Worm (Caenorhabditis elegans): ENCODE results near the gene C43G2.3.

Gene C43G2.3

ce11 chrIV:6575959-6576727 is 1.9 kb upstream of the C43G2.3 start:
- TF ChIP-seq ama-1 (optimal IDR thresholded peaks at IDR 0.05), result no peak
- peak; percentile 74 for TF ChIP-seq pha-4 (tag; optimal IDR thresholded peaks at IDR 0.05)

- TF ChIP-seq pqm-1 (tag; optimal IDR thresholded peaks at IDR 0.05) (peak; percentile 50), eor-1 (tag; optimal IDR thresholded peaks at IDR 0.05) (no peak), lin-15B (tag; optimal IDR thresholded peaks at IDR 0.05) (peak; percentile 30), nhr-43 (tag; optimal IDR thresholded peaks at IDR 0.05; ENCODE audit: poor library complexity, severe bottlenecking) (peak; percentile 43), ceh-82 (tag; optimal IDR thresholded peaks at IDR 0.05) (no peak), jun-1 (tag; optimal IDR thresholded peaks at IDR 0.05) (peak; percentile 17), fos-1 (tag; optimal IDR thresholded peaks at IDR 0.05) (no peak), nhr-28 (tag; optimal IDR thresholded peaks at IDR 0.05) (no peak), elt-2 (tag; optimal IDR thresholded peaks at IDR 0.05) (peak; percentile 53), ceh-28 (tag; optimal IDR thresholded peaks at IDR 0.05) (peak; percentile 3), skn-1 (tag; optimal IDR thresholded peaks at IDR 0.05) (no peak), hmg-11 (tag; optimal IDR thresholded peaks at IDR 0.05) (peak; percentile 58), nfya-1 (tag; optimal IDR thresholded peaks at IDR 0.05; ENCODE audit: insufficient read depth) (peak; percentile 59), lsy-12 (tag; optimal IDR thresholded peaks at IDR 0.05) (peak; percentile 11), daf-12 (tag; optimal IDR thresholded peaks at IDR 0.05) (no peak), nhr-11 (tag; optimal IDR thresholded peaks at IDR 0.05) (no peak), elt-1 (tag; optimal IDR thresholded peaks at IDR 0.05) (no peak), pha-4 (tag; optimal IDR thresholded peaks at IDR 0.05) (peak; percentile 80), nhr-23 (tag; optimal IDR thresholded peaks at IDR 0.05) (peak; percentile 76), fkh-2 (tag; optimal IDR thresholded peaks at IDR 0.05) (no peak), ceh-9 (tag; optimal IDR thresholded peaks at IDR 0.05) (no peak), R02D3.7 (tag; optimal IDR thresholded peaks at IDR 0.05) (peak; percentile 12), lin-39 (tag; optimal IDR thresholded peaks at IDR 0.05) (no peak), nhr-25 (tag; optimal IDR thresholded peaks at IDR 0.05) (peak; percentile 81), ama-1 (optimal IDR thresholded peaks at IDR 0.05) (no peak)
Measured at ce11 chrIV:6576728-6577101, 1.3 kb upstream of the C43G2.3 start.

- TF ChIP-seq snpc-4 (tag; optimal IDR thresholded peaks at IDR 0.05) (no peak), eor-1 (tag; optimal IDR thresholded peaks at IDR 0.05) (no peak), elt-2 (tag; optimal IDR thresholded peaks at IDR 0.05) (no peak), nhr-77 (tag; optimal IDR thresholded peaks at IDR 0.05) (no peak), ceh-82 (tag; optimal IDR thresholded peaks at IDR 0.05) (no peak), hmg-11 (tag; optimal IDR thresholded peaks at IDR 0.05) (no peak), zag-1 (tag; optimal IDR thresholded peaks at IDR 0.05) (no peak), ceh-9 (tag; optimal IDR thresholded peaks at IDR 0.05) (no peak), sea-2 (GFP tag; optimal IDR thresholded peaks at IDR 0.05) (no peak), skn-1 (tag; optimal IDR thresholded peaks at IDR 0.05) (no peak), nhr-43 (tag; optimal IDR thresholded peaks at IDR 0.05; ENCODE audit: poor library complexity, severe bottlenecking) (no peak), ztf-4 (tag; optimal IDR thresholded peaks at IDR 0.05) (no peak), ama-1 (optimal IDR thresholded peaks at IDR 0.05) (no peak), nhr-28 (tag; optimal IDR thresholded peaks at IDR 0.05) (no peak), nhr-11 (tag; optimal IDR thresholded peaks at IDR 0.05) (no peak)
Measured at ce11 chrIV:6581658-6582057, 3.6 kb downstream of the C43G2.3 start.

ce11 chrIV:6582604-6583003 is 4.6 kb downstream of the C43G2.3 start, which contains the start of gene odr-8:
odr-8 (minus strand) TSS chrIV:6582704.
- TF ChIP-seq elt-1 (tag; optimal IDR thresholded peaks at IDR 0.05) (no peak), pha-4 (tag; optimal IDR thresholded peaks at IDR 0.05) (no peak), ztf-11 (tag; optimal IDR thresholded peaks at IDR 0.05) (no peak), nhr-67 (tag; optimal IDR thresholded peaks at IDR 0.05) (no peak), mml-1 (tag; optimal IDR thresholded peaks at IDR 0.05) (no peak), pqm-1 (tag; optimal IDR thresholded peaks at IDR 0.05) (no peak)

- TF ChIP-seq unc-62 (GFP tag; optimal IDR thresholded peaks at IDR 0.05) (no peak), egl-27 (tag; optimal IDR thresholded peaks at IDR 0.05) (no peak), fkh-10 (GFP tag; optimal IDR thresholded peaks at IDR 0.05) (peak; percentile 44), daf-12 (tag; optimal IDR thresholded peaks at IDR 0.05) (no peak), nhr-237 (tag; optimal IDR thresholded peaks at IDR 0.05) (no peak), ztf-11 (tag; optimal IDR thresholded peaks at IDR 0.05) (no peak), pqm-1 (tag; optimal IDR thresholded peaks at IDR 0.05) (peak; percentile 62), zag-1 (tag; optimal IDR thresholded peaks at IDR 0.05) (no peak), snpc-4 (tag; optimal IDR thresholded peaks at IDR 0.05) (peak; percentile 82), jun-1 (tag; optimal IDR thresholded peaks at IDR 0.05) (peak; percentile 34), fkh-2 (tag; optimal IDR thresholded peaks at IDR 0.05) (no peak), egl-5 (tag; optimal IDR thresholded peaks at IDR 0.05) (peak; percentile 71), eor-1 (tag; optimal IDR thresholded peaks at IDR 0.05) (no peak), mml-1 (tag; optimal IDR thresholded peaks at IDR 0.05) (no peak), nhr-12 (tag; optimal IDR thresholded peaks at IDR 0.05) (no peak), nhr-11 (tag; optimal IDR thresholded peaks at IDR 0.05) (no peak), elt-1 (tag; optimal IDR thresholded peaks at IDR 0.05) (no peak), ama-1 (optimal IDR thresholded peaks at IDR 0.05) (no peak), elt-3 (tag; optimal IDR thresholded peaks at IDR 0.05) (no peak), sea-2 (GFP tag; optimal IDR thresholded peaks at IDR 0.05) (no peak), nhr-23 (tag; optimal IDR thresholded peaks at IDR 0.05) (peak; percentile 85), nhr-76 (tag; optimal IDR thresholded peaks at IDR 0.05) (no peak), ztf-4 (tag; optimal IDR thresholded peaks at IDR 0.05) (no peak), nhr-43 (tag; optimal IDR thresholded peaks at IDR 0.05; ENCODE audit: poor library complexity, severe bottlenecking) (peak; percentile 69)
Measured at ce11 chrIV:6585397-6585921, 7.4 kb downstream of the C43G2.3 start, which contains the start of the genes F38A5.2 and dnj-11. F38A5.2 (minus strand) TSS chrIV:6585400. dnj-11 (plus strand) TSS chrIV:6585871.

Measured in whole organism, L3 larva.